Worm (Caenorhabditis elegans) whole organism, L1 larva: ENCODE data around the gene tbx-37.

ENCODE experiments used
- aha-1 ChIP-seq: fragments of 150-350 bp; optimal IDR thresholded peaks from 2 replicates; lab custom pipeline; 2014; ENCODE audit warnings: missing biosample characterization, missing genetic modification characterization
- nhr-90 ChIP-seq: sonication (generic microtip); optimal IDR thresholded peaks from 2 replicates; lab custom pipeline; 2016; ENCODE audit warnings: mild to moderate bottlenecking, missing genetic modification characterization, missing compliant biosample characterization; ENCODE audit not compliant: poor library complexity
- skn-1 ChIP-seq: fragments of 150-350 bp; optimal IDR thresholded peaks from 2 replicates; lab custom pipeline; 2014; ENCODE audit warnings: missing biosample characterization, missing genetic modification characterization

ce11 chrIII:11231969-11232368 lies 5.0 kb upstream of the tbx-37 start, which contains the start of gene elo-8:
- TF ChIP-seq skn-1 (tag; lab: Kevin White, UChicago): no peak
- TF ChIP-seq nhr-90 (tag; lab: Kevin White, UChicago): no peak
- no peak for TF ChIP-seq aha-1
